Worm (Caenorhabditis elegans): Measurements from ENCODE around the gene clh-3.

clh-3 gene

DNA sequence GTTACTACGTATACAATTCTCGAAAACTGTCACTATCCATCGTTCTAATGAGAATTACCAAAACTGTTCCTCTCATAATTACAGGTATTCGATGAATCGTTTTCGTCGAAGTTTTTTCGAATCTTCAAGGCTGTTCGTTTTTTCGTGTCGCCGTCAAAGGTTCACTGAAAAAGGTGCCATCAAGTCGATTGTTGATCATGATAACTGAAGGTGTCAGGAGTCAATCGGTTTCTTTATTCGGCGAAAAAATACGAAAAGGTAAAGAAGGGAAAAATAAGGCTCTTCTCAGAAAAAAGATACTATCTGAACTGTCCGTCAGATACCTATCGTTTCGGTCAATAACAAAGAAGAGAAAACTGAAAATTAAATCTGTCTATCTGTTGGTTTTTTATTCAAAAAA is 13.1 kb upstream of the clh-3 start:
- TF ChIP-seq ceh-27 (GFP tag; optimal IDR thresholded peaks at IDR 0.05) (no peak), mes-4 (tag; optimal IDR thresholded peaks at IDR 0.05) (no peak)

DNA sequence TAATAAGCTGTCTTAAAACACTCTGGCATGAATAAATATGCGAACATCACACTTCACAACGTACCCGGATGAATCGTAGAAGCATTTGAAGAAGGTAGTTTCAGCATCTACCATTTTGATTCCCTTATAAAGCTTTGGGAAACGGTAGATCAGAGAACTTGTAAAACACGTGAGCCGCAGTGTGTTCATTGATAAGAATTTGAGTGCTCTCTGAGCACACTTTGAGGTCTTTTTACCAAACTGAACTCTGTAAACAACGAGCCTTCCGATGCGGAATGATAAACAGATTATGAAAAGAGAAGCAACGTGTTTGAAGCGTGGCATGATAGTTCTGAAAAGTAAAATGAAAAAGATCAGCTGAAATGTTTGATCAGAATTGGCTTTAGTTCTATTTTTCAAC is 12.5 kb upstream of the clh-3 start, which contains the start of gene aqp-1:
aqp-1 (minus strand) TSS at position 102 of the 400 bp plus-strand sequence.
- TF ChIP-seq tlf-1 (GFP tag; optimal IDR thresholded peaks at IDR 0.05) (peak; percentile 7), tbp1 (GFP tag; optimal IDR thresholded peaks at IDR 0.05) (peak; percentile 22), let-607 (tag; optimal IDR thresholded peaks at IDR 0.05) (peak in 1 of 2 experiments; percentile 58), mcd-1 (GFP tag; IDR thresholded peaks at IDR 0.05) (no peak), attf-5 (GFP tag; optimal IDR thresholded peaks at IDR 0.05) (peak; percentile 3), tbx-9 (tag; optimal IDR thresholded peaks at IDR 0.05; ENCODE audit: borderline replicate concordance) (no peak), B0336.3 (GFP tag; IDR thresholded peaks at IDR 0.05) (0 out of 2 replicates have a peak, but pooled peaks have one; percentile 30), ztf-22 (GFP tag; optimal IDR thresholded peaks at IDR 0.05) (peak; percentile 32), nhr-80 (tag; optimal IDR thresholded peaks at IDR 0.05) (peak; percentile 81)

DNA sequence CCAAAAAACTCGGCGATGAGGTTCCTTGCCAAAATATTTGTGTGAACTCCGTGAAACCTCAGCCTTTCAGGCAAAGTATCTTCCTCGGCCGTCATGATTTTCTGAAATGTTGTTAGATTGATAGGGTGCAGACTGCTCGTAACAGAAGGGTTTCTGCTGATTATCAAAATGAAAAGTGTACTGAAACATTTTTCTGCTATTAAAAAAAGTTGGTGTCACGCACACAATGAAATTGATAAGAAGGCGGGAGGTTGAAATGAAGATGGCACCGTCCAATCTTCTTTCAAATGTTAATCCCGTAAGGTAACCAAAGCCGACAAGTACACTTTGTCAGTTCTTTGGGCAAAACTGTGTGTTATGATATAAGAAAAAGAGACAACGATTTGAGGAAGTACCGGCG is 11.2 kb upstream of the clh-3 start:
- no peak for TF ChIP-seq egl-18 (GFP tag; IDR thresholded peaks at IDR 0.05)
- no peak for TF ChIP-seq nfya-1 (tag; optimal IDR thresholded peaks at IDR 0.05; ENCODE audit: borderline replicate concordance, insufficient read depth)
- TF ChIP-seq F37B4.10 (GFP tag; IDR thresholded peaks at IDR 0.05): 0 out of 2 replicates have a peak, but pooled peaks have one; percentile 64
- no peak for TF ChIP-seq fkh-3 (tag; optimal IDR thresholded peaks at IDR 0.05)
- no peak for TF ChIP-seq mcd-1 (GFP tag; IDR thresholded peaks at IDR 0.05)
- TF ChIP-seq nhr-80 (tag; optimal IDR thresholded peaks at IDR 0.05): peak; percentile 83
- TF ChIP-seq T26A5.8 (tag; optimal IDR thresholded peaks at IDR 0.05): no peak
- 0 out of 2 replicates have a peak, but pooled peaks have one; percentile 32 for TF ChIP-seq dox-1 (GFP tag; IDR thresholded peaks at IDR 0.05)
- TF ChIP-seq ztf-25 (GFP tag; IDR thresholded peaks at IDR 0.05): no peak
- no peak for TF ChIP-seq nhr-120 (GFP tag; IDR thresholded peaks at IDR 0.05)
- TF ChIP-seq let-607 (tag; optimal IDR thresholded peaks at IDR 0.05): peak in 1 of 2 experiments; percentile 40
- TF ChIP-seq tbp1 (GFP tag; optimal IDR thresholded peaks at IDR 0.05): peak; percentile 2
- TF ChIP-seq dpl-1 (GFP tag; optimal IDR thresholded peaks at IDR 0.05): no peak
- no peak for TF ChIP-seq Y53F4B.3 (GFP tag; IDR thresholded peaks at IDR 0.05)
- no peak for TF ChIP-seq lin-26 (GFP tag; IDR thresholded peaks at IDR 0.05)

DNA sequence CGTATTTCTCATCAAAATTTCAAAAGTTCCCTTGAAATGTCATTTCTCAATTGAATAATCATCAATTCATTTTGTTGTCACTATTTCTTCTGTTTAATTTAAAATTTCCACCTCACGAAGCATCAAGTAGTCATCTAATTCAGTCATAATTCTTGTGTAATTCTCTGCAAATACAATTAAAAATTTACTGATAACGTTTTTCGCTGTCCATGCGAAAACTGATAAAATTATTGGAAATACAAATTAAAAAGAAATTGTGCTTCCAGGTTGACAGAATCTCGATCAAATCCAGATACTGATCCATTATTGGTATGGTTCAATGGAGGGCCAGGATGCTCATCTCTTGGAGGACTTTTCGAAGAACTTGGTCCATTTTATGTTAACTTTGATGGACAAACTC is 7.6 kb upstream of the clh-3 start:
- peak; percentile 28 for TF ChIP-seq nhr-80 (tag; optimal IDR thresholded peaks at IDR 0.05)
- TF ChIP-seq ceh-79 (tag; optimal IDR thresholded peaks at IDR 0.05): no peak

DNA sequence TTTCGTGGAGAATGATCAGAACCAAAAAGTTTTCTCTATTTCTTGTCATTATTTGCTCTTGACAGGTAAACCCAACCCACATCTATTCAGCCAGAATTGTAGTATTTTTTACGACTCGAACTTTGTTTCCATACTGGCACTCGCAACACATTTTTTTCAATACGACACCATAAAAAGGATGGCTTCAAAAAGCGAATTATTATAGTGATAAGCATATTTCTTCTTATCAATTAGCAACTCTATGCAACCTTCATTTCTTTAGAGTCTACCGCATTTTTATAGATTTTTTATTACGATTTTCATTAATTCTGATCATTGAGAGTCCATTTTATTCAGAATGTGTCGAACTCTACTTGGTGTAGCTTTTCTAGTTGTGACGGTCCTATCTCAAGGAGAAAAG is 6.8 kb upstream of the clh-3 start, which contains the start of gene ctsa-3.1:
ctsa-3.1 (plus strand) TSS at position 337 of the 400 bp plus-strand sequence.
- TF ChIP-seq him-1 (tag; optimal IDR thresholded peaks at IDR 0.05) (no peak), egl-44 (GFP tag; IDR thresholded peaks at IDR 0.05) (no peak), nhr-80 (tag; optimal IDR thresholded peaks at IDR 0.05) (peak; percentile 52), attf-5 (GFP tag; optimal IDR thresholded peaks at IDR 0.05) (no peak)

DNA sequence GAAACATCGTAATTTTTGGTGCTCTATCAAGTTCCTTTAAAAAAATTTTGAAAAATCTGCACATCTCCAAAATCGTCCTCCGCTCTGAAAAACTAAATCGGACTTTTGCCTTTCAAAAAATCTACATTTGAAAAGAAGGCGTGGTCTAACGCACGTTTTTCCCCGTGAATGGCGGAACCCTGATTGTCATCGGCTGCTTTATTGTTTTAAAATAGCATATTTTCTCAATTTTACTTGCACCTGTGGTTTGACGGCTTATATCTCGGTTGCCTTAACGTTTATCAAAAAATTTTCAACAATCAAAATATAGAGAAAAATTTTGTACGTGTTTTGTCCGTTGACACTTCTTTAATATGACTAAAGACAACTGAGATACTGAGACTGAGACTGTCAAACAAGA is 6.2 kb upstream of the clh-3 start:
- TF ChIP-seq tbp1 (GFP tag; optimal IDR thresholded peaks at IDR 0.05) (peak; percentile 68), athp-1 (tag; optimal IDR thresholded peaks at IDR 0.05) (no peak), dpff-1 (tag; optimal IDR thresholded peaks at IDR 0.05) (no peak), ccch-3 (GFP tag; optimal IDR thresholded peaks at IDR 0.05) (no peak), egl-44 (GFP tag; IDR thresholded peaks at IDR 0.05) (no peak), lin-35 (GFP tag; optimal IDR thresholded peaks at IDR 0.05) (no peak), F57C9.4 (tag; optimal IDR thresholded peaks at IDR 0.05) (no peak), snpc-1.1 (tag; optimal IDR thresholded peaks at IDR 0.05; ENCODE audit: insufficient read depth) (peak; percentile 89), D2030.7 (GFP tag; IDR thresholded peaks at IDR 0.05) (0 out of 2 replicates have a peak, but pooled peaks have one; percentile 21), snpc-4 (GFP tag; optimal IDR thresholded peaks at IDR 0.05) (peak; percentile 81), snpc-4 (tag; optimal IDR thresholded peaks at IDR 0.05) (peak; percentile 90 to 93 (median 91)), hlh-12 (tag; optimal IDR thresholded peaks at IDR 0.05) (no peak), hlh-26 (GFP tag; conservative IDR thresholded peaks at IDR 0.05) (no peak), rec-8 (tag; optimal IDR thresholded peaks at IDR 0.05) (no peak), nhr-179 (tag; optimal IDR thresholded peaks at IDR 0.05) (no peak), attf-3 (GFP tag; conservative IDR thresholded peaks at IDR 0.05) (no peak), attf-5 (GFP tag; optimal IDR thresholded peaks at IDR 0.05) (no peak), him-1 (tag; optimal IDR thresholded peaks at IDR 0.05) (peak; percentile 35)
